Worm (Caenorhabditis elegans) whole organism, L2 larva: ENCODE results near the gene T10B5.7.

Source experiments
- R02D3.7 ChIP-seq: fragments of 150-350 bp; optimal IDR thresholded peaks from 2 replicates; lab custom pipeline; 2014; ENCODE audit warnings: missing biosample characterization, missing genetic modification characterization
- Y55F3AM.14 ChIP-seq: fragments of 200-800 bp; sonication (Bioruptor generic); optimal IDR thresholded peaks from 2 replicates; lab custom pipeline; 2018; ENCODE audit warnings: mild to moderate bottlenecking, missing genetic modification characterization, missing compliant biosample characterization
- ZK546.5 ChIP-seq: sonication (generic microtip); optimal IDR thresholded peaks from 2 replicates; lab custom pipeline; 2017; ENCODE audit warnings: missing biosample characterization, missing genetic modification characterization
- alr-1 ChIP-seq: fragments of 150-350 bp; optimal IDR thresholded peaks from 2 replicates; lab custom pipeline; 2014; ENCODE audit warnings: missing biosample characterization, missing genetic modification characterization
- ama-1 ChIP-seq: fragments of 150-350 bp; optimal IDR thresholded peaks from 2 replicates; lab custom pipeline; 2018; ENCODE audit warnings: inconsistent platforms
- blmp-1 ChIP-seq: sonication (generic microtip); optimal IDR thresholded peaks from 2 replicates; lab custom pipeline; 2017; ENCODE audit warnings: missing genetic modification characterization, mild to moderate bottlenecking, missing compliant biosample characterization, antibody characterized with exemption, moderate library complexity; ENCODE audit not compliant: insufficient read depth
- ceh-16 ChIP-seq: fragments of 150-350 bp; optimal IDR thresholded peaks from 2 replicates; lab custom pipeline; 2014; ENCODE audit warnings: missing biosample characterization, missing genetic modification characterization
- crh-2 ChIP-seq: sonication (generic microtip); optimal IDR thresholded peaks from 2 replicates; lab custom pipeline; 2017; ENCODE audit warnings: missing biosample characterization, missing genetic modification characterization
- dmd-4 ChIP-seq: sonication (generic microtip); optimal IDR thresholded peaks from 2 replicates; lab custom pipeline; 2017; ENCODE audit warnings: missing biosample characterization, missing genetic modification characterization
- egl-27 ChIP-seq: sonication (generic microtip); optimal IDR thresholded peaks from 3 replicates; lab custom pipeline; 2017; ENCODE audit warnings: missing biosample characterization, missing genetic modification reagents, missing genetic modification characterization
- elt-1 ChIP-seq: fragments of 150-350 bp; optimal IDR thresholded peaks from 2 replicates; lab custom pipeline; 2014; ENCODE audit warnings: missing biosample characterization, missing genetic modification characterization
- elt-3 ChIP-seq: sonication (generic microtip); optimal IDR thresholded peaks from 2 replicates; lab custom pipeline; 2017; ENCODE audit warnings: missing biosample characterization, missing genetic modification characterization
- gmeb-1 ChIP-seq: fragments of 150-350 bp; optimal IDR thresholded peaks from 2 replicates; lab custom pipeline; 2014; ENCODE audit warnings: missing biosample characterization, missing genetic modification characterization
- lin-11 ChIP-seq: fragments of 150-350 bp; sonication (generic microtip); optimal IDR thresholded peaks from 2 replicates; lab custom pipeline; 2014; ENCODE audit warnings: missing biosample characterization, missing genetic modification characterization, inconsistent platforms, mixed read lengths
- lin-13 ChIP-seq: fragments of 150-350 bp; optimal IDR thresholded peaks from 2 replicates; lab custom pipeline; 2014; ENCODE audit warnings: missing biosample characterization, missing genetic modification reagents, missing genetic modification characterization
- lin-39 ChIP-seq: fragments of 150-350 bp; optimal IDR thresholded peaks from 2 replicates; lab custom pipeline; 2014; ENCODE audit warnings: missing biosample characterization, missing genetic modification reagents, missing genetic modification characterization
- lsy-2 ChIP-seq, 2 experiments: fragments of 150-350 bp in 1 of 2; sonication (generic microtip) in 1 of 2; optimal IDR thresholded peaks; 2 replicates each; lab custom pipeline; 2014 to 2017; ENCODE audit warnings: missing biosample characterization in 2 of 2, missing genetic modification characterization in 2 of 2
- mab-5 ChIP-seq: fragments of 150-350 bp; optimal IDR thresholded peaks from 2 replicates; lab custom pipeline; 2014; ENCODE audit warnings: missing biosample characterization, missing genetic modification characterization
- mbf-1 ChIP-seq: sonication (generic microtip); optimal IDR thresholded peaks from 2 replicates; lab custom pipeline; 2017; ENCODE audit warnings: missing biosample characterization, missing genetic modification characterization
- mdl-1 ChIP-seq, 2 experiments: fragments of 150-350 bp in 1 of 2; sonication (generic microtip) in 1 of 2; optimal IDR thresholded peaks; 2 replicates each; lab custom pipeline; 2017; ENCODE audit warnings: missing biosample characterization in 2 of 2, missing genetic modification characterization in 2 of 2
- nhr-10 ChIP-seq: sonication (generic microtip); optimal IDR thresholded peaks from 2 replicates; lab custom pipeline; 2017; ENCODE audit warnings: missing biosample characterization, missing genetic modification characterization
- nhr-11 ChIP-seq: fragments of 150-350 bp; optimal IDR thresholded peaks from 2 replicates; lab custom pipeline; 2014; ENCODE audit warnings: missing biosample characterization, missing genetic modification characterization
- nhr-129 ChIP-seq: fragments of 150-350 bp; optimal IDR thresholded peaks from 2 replicates; lab custom pipeline; 2014; ENCODE audit warnings: missing biosample characterization, missing genetic modification characterization
- nhr-21 ChIP-seq: fragments of 150-350 bp; optimal IDR thresholded peaks from 2 replicates; lab custom pipeline; 2014; ENCODE audit warnings: missing biosample characterization, missing genetic modification characterization
- nhr-23 ChIP-seq: fragments of 150-350 bp; optimal IDR thresholded peaks from 2 replicates; lab custom pipeline; 2014; ENCODE audit warnings: missing biosample characterization, missing genetic modification reagents, missing genetic modification characterization
- nhr-237 ChIP-seq: fragments of 150-350 bp; optimal IDR thresholded peaks from 2 replicates; lab custom pipeline; 2014; ENCODE audit warnings: missing biosample characterization, missing genetic modification characterization
- nhr-25 ChIP-seq: fragments of 150-350 bp; sonication (generic microtip); optimal IDR thresholded peaks from 3 replicates; lab custom pipeline; 2014; ENCODE audit warnings: missing biosample characterization, missing genetic modification characterization
- nhr-77 ChIP-seq: fragments of 150-350 bp; optimal IDR thresholded peaks from 2 replicates; lab custom pipeline; 2014; ENCODE audit warnings: missing biosample characterization, missing genetic modification characterization
- peb-1 ChIP-seq: fragments of 150-350 bp; optimal IDR thresholded peaks from 2 replicates; lab custom pipeline; 2014; ENCODE audit warnings: missing biosample characterization, missing genetic modification characterization
- sem-4 ChIP-seq: fragments of 150-350 bp; optimal IDR thresholded peaks from 2 replicates; lab custom pipeline; 2014; ENCODE audit warnings: missing biosample characterization, missing genetic modification reagents, missing genetic modification characterization
- skn-1 ChIP-seq: sonication (generic microtip); optimal IDR thresholded peaks from 2 replicates; lab custom pipeline; 2017; ENCODE audit warnings: missing biosample characterization, missing genetic modification characterization
- snpc-4 ChIP-seq: fragments of 150-350 bp; optimal IDR thresholded peaks from 2 replicates; lab custom pipeline; 2014; ENCODE audit warnings: missing biosample characterization, missing genetic modification characterization
- unc-39 ChIP-seq: fragments of 150-350 bp; optimal IDR thresholded peaks from 2 replicates; lab custom pipeline; 2014; ENCODE audit warnings: missing biosample characterization, missing genetic modification characterization
- unc-62 ChIP-seq: fragments of 150-350 bp; optimal IDR thresholded peaks from 2 replicates; lab custom pipeline; 2014; ENCODE audit warnings: missing biosample characterization, missing genetic modification reagents, missing genetic modification characterization
- zag-1 ChIP-seq: fragments of 150-350 bp; optimal IDR thresholded peaks from 2 replicates; lab custom pipeline; 2014; ENCODE audit warnings: missing biosample characterization, missing genetic modification characterization
- ztf-1 ChIP-seq: fragments of 200-800 bp; sonication (Bioruptor generic); conservative IDR thresholded peaks from 2 replicates; pipeline ENCODE4 v1.3.6; 2022; ENCODE audit warnings: missing genetic modification characterization, missing compliant biosample characterization
- ztf-11 ChIP-seq: sonication (generic microtip); optimal IDR thresholded peaks from 2 replicates; lab custom pipeline; 2017; ENCODE audit warnings: missing biosample characterization, missing genetic modification characterization
- ztf-4 ChIP-seq: fragments of 150-350 bp; optimal IDR thresholded peaks from 2 replicates; lab custom pipeline; 2014; ENCODE audit warnings: missing biosample characterization, missing genetic modification characterization

Gene T10B5.7

ce11 chrV:1857840-1858239 lies 11.8 kb downstream of the T10B5.7 start:
- TF ChIP-seq nhr-25 (tag; lab: Kevin White, UChicago) (no peak), zag-1 (no peak), sem-4 (tag; lab: Kevin White, UChicago) (no peak), ztf-1 (GFP tag; lab: Robert Waterston, UW) (no peak), Y55F3AM.14 (GFP tag; lab: Kevin White, UChicago) (no peak), nhr-77 (tag; lab: Kevin White, UChicago) (no peak), peb-1 (tag; lab: Kevin White, UChicago) (no peak), nhr-129 (no peak), snpc-4 (no peak), nhr-23 (tag; lab: Kevin White, UChicago) (no peak), lin-11 (no peak), ama-1 (lab: Kevin White, UChicago) (no peak), nhr-21 (no peak), unc-39 (tag; lab: Kevin White, UChicago) (no peak), unc-62 (GFP tag; lab: Kevin White, UChicago) (no peak), elt-3 (no peak), lsy-2 (tag; optimal IDR thresholded peaks at IDR 0.05; lab: Kevin White, UChicago) (no peak), nhr-237 (no peak), skn-1 (tag; lab: Kevin White, UChicago) (no peak), nhr-10 (tag; lab: Kevin White, UChicago) (no peak)

ce11 chrV:1862954-1863353 lies 17.0 kb downstream of the T10B5.7 start:
- no peak for TF ChIP-seq peb-1 (tag; lab: Kevin White, UChicago)
- TF ChIP-seq egl-27 = no peak
- no peak for TF ChIP-seq crh-2
- TF ChIP-seq mab-5 = no peak
- TF ChIP-seq blmp-1 (tag; lab: Kevin White, UChicago) = no peak
- no peak for TF ChIP-seq elt-3
- no peak for TF ChIP-seq ceh-16
- TF ChIP-seq gmeb-1 (tag; lab: Kevin White, UChicago) = no peak
- TF ChIP-seq nhr-237 = no peak
- TF ChIP-seq nhr-77 (tag; lab: Kevin White, UChicago) = no peak
- TF ChIP-seq, all 48 proteins: peak for 0

- TF ChIP-seq egl-27 (no peak), lin-13 (GFP tag; lab: Kevin White, UChicago) (no peak), crh-2 (no peak), lin-39 (no peak), dmd-4 (no peak), mdl-1 (tag; optimal IDR thresholded peaks at IDR 0.05; lab: Kevin White, UChicago) (no peak), unc-62 (GFP tag; lab: Kevin White, UChicago) (no peak), elt-1 (tag; lab: Kevin White, UChicago) (no peak), ceh-16 (no peak), nhr-10 (tag; lab: Kevin White, UChicago) (no peak), ztf-4 (tag; lab: Kevin White, UChicago) (no peak), blmp-1 (tag; lab: Kevin White, UChicago) (no peak), nhr-129 (no peak), lin-11 (no peak), nhr-23 (tag; lab: Kevin White, UChicago) (no peak), lsy-2 (tag; optimal IDR thresholded peaks at IDR 0.05; lab: Kevin White, UChicago) (no peak), alr-1 (tag; lab: Kevin White, UChicago) (no peak), nhr-25 (tag; lab: Kevin White, UChicago) (no peak), nhr-21 (no peak)
These were observed 19.0 kb downstream of the T10B5.7 start for ce11 chrV:1864997-1865396.

- no peak for TF ChIP-seq ztf-1 (GFP tag; lab: Robert Waterston, UW)
- TF ChIP-seq ztf-4 (tag; lab: Kevin White, UChicago) = no peak
- no peak for TF ChIP-seq nhr-11 (tag; lab: Kevin White, UChicago)
- no peak for TF ChIP-seq lin-13 (GFP tag; lab: Kevin White, UChicago)
- no peak for TF ChIP-seq Y55F3AM.14 (GFP tag; lab: Kevin White, UChicago)
- TF ChIP-seq R02D3.7 = no peak
- no peak for TF ChIP-seq ztf-11 (tag; lab: Kevin White, UChicago)
- TF ChIP-seq lsy-2 (tag; optimal IDR thresholded peaks at IDR 0.05; lab: Kevin White, UChicago) = no peak
- TF ChIP-seq ZK546.5 (tag; lab: Kevin White, UChicago) = no peak
- TF ChIP-seq nhr-77 (tag; lab: Kevin White, UChicago) = no peak
- TF ChIP-seq mbf-1 (tag; lab: Kevin White, UChicago) = no peak
These were observed 22.0 kb downstream of the T10B5.7 start for ce11 chrV:1868025-1868424.
